Worm (Caenorhabditis elegans) whole organism, L2 larva: ENCODE data around the gene F57E7.4.

ENCODE experiments used
- aly-2 ChIP-seq: fragments of 150-350 bp; optimal IDR thresholded peaks from 2 replicates; lab custom pipeline; 2014; ENCODE audit warnings: missing biosample characterization, missing genetic modification characterization
- blmp-1 ChIP-seq: sonication (generic microtip); optimal IDR thresholded peaks from 2 replicates; lab custom pipeline; 2017; ENCODE audit warnings: missing genetic modification characterization, mild to moderate bottlenecking, missing compliant biosample characterization, antibody characterized with exemption, moderate library complexity; ENCODE audit not compliant: insufficient read depth
- ceh-16 ChIP-seq: fragments of 150-350 bp; optimal IDR thresholded peaks from 2 replicates; lab custom pipeline; 2014; ENCODE audit warnings: missing biosample characterization, missing genetic modification characterization
- dmd-4 ChIP-seq: sonication (generic microtip); optimal IDR thresholded peaks from 2 replicates; lab custom pipeline; 2017; ENCODE audit warnings: missing biosample characterization, missing genetic modification characterization
- lsy-2 ChIP-seq, 2 experiments: fragments of 150-350 bp in 1 of 2; sonication (generic microtip) in 1 of 2; optimal IDR thresholded peaks; 2 replicates each; lab custom pipeline; 2014 to 2017; ENCODE audit warnings: missing biosample characterization in 2 of 2, missing genetic modification characterization in 2 of 2
- nhr-11 ChIP-seq: fragments of 150-350 bp; optimal IDR thresholded peaks from 2 replicates; lab custom pipeline; 2014; ENCODE audit warnings: missing biosample characterization, missing genetic modification characterization
- nhr-237 ChIP-seq: fragments of 150-350 bp; optimal IDR thresholded peaks from 2 replicates; lab custom pipeline; 2014; ENCODE audit warnings: missing biosample characterization, missing genetic modification characterization
- nhr-25 ChIP-seq: fragments of 150-350 bp; sonication (generic microtip); optimal IDR thresholded peaks from 3 replicates; lab custom pipeline; 2014; ENCODE audit warnings: missing biosample characterization, missing genetic modification characterization
- nhr-77 ChIP-seq: fragments of 150-350 bp; optimal IDR thresholded peaks from 2 replicates; lab custom pipeline; 2014; ENCODE audit warnings: missing biosample characterization, missing genetic modification characterization
- skn-1 ChIP-seq: sonication (generic microtip); optimal IDR thresholded peaks from 2 replicates; lab custom pipeline; 2017; ENCODE audit warnings: missing biosample characterization, missing genetic modification characterization
- snpc-4 ChIP-seq: fragments of 150-350 bp; optimal IDR thresholded peaks from 2 replicates; lab custom pipeline; 2014; ENCODE audit warnings: missing biosample characterization, missing genetic modification characterization
- unc-62 ChIP-seq: fragments of 150-350 bp; optimal IDR thresholded peaks from 2 replicates; lab custom pipeline; 2014; ENCODE audit warnings: missing biosample characterization, missing genetic modification reagents, missing genetic modification characterization
- ztf-11 ChIP-seq: sonication (generic microtip); optimal IDR thresholded peaks from 2 replicates; lab custom pipeline; 2017; ENCODE audit warnings: missing biosample characterization, missing genetic modification characterization

- no peak for TF ChIP-seq nhr-77 (tag; lab: Kevin White, UChicago)
- no peak for TF ChIP-seq lsy-2 (tag; optimal IDR thresholded peaks at IDR 0.05; lab: Kevin White, UChicago)
- no peak for TF ChIP-seq ztf-11 (tag; lab: Kevin White, UChicago)
- no peak for TF ChIP-seq skn-1
- TF ChIP-seq nhr-25 (tag; lab: Kevin White, UChicago): no peak
- TF ChIP-seq dmd-4 (tag; lab: Kevin White, UChicago): no peak
- TF ChIP-seq blmp-1 (tag; lab: Kevin White, UChicago): no peak
- TF ChIP-seq ceh-16 (tag; lab: Kevin White, UChicago): no peak
- TF ChIP-seq nhr-11 (tag; lab: Kevin White, UChicago): no peak
- no peak for TF ChIP-seq snpc-4 (tag; lab: Kevin White, UChicago)
- TF ChIP-seq aly-2 (tag; lab: Kevin White, UChicago): no peak
- no peak for TF ChIP-seq nhr-237 (tag; lab: Kevin White, UChicago)
- no peak for TF ChIP-seq unc-62
Observed at ce11 chrV:16527796-16528195, 47.0 kb upstream of the F57E7.4 start, which contains the start of gene F36D3.16.
